Worm (Caenorhabditis elegans) whole organism, L4/young adult: Measurements from ENCODE around the gene T28D9.11.

Source experiments
- dao-5 ChIP-seq: sonication (generic microtip); optimal IDR thresholded peaks from 2 replicates; lab custom pipeline; 2016; ENCODE audit warnings: missing genotype, missing genetic modification characterization, moderate library complexity, missing compliant biosample characterization
- him-1 ChIP-seq: sonication (generic microtip); optimal IDR thresholded peaks from 2 replicates; lab custom pipeline; 2016; ENCODE audit warnings: missing genotype, missing genetic modification reagents, missing genetic modification characterization, missing compliant biosample characterization

ce11 chrII:6497137-6497536 lies 5.3 kb upstream of the T28D9.11 start:
- TF ChIP-seq dao-5 (tag; lab: Kevin White, UChicago) (no peak), him-1 (tag; lab: Kevin White, UChicago) (no peak)
